Fruit fly (Drosophila melanogaster) whole organism, prepupa: ENCODE results near the gene Tcs4.

ENCODE experiments used
- Blimp-1 ChIP-seq: fragments of 200-800 bp; sonication (Bioruptor generic); optimal IDR thresholded peaks from 3 replicates; lab custom pipeline; 2017; ENCODE audit warnings: missing biosample characterization, missing genetic modification characterization, mild to moderate bottlenecking, moderate library complexity, missing genetic modification reagents
- CG10669 ChIP-seq: fragments of 200-800 bp; sonication (Bioruptor generic); optimal IDR thresholded peaks from 3 replicates; lab custom pipeline; 2018; ENCODE audit warnings: missing biosample characterization, mild to moderate bottlenecking, missing genetic modification characterization, moderate library complexity
- CG11294 ChIP-seq: fragments of 200-800 bp; sonication (Bioruptor generic); IDR thresholded peaks from 2 replicates; pipeline ENCODE4 v1.3.6; 2022; ENCODE audit warnings: missing biosample characterization, missing genetic modification characterization
- CG11762 ChIP-seq: fragments of 200-800 bp; sonication (Bioruptor generic); optimal IDR thresholded peaks from 3 replicates; lab custom pipeline; 2016; ENCODE audit warnings: missing biosample characterization, missing genetic modification characterization; ENCODE audit not compliant: insufficient read depth
- CG11902 ChIP-seq: fragments of 200-800 bp; sonication (Bioruptor generic); optimal IDR thresholded peaks from 3 replicates; lab custom pipeline; 2016; ENCODE audit warnings: missing biosample characterization, missing genetic modification characterization
- CG15336 ChIP-seq: fragments of 200-800 bp; sonication (Bioruptor generic); IDR thresholded peaks from 2 replicates; pipeline ENCODE4 v1.3.6; 2022; ENCODE audit warnings: missing biosample characterization, missing genetic modification characterization
- CG1621 ChIP-seq: fragments of 200-800 bp; sonication (Bioruptor generic); optimal IDR thresholded peaks from 3 replicates; lab custom pipeline; 2018; ENCODE audit warnings: missing biosample characterization, mild to moderate bottlenecking, missing genetic modification characterization
- CG16779 ChIP-seq: fragments of 200-800 bp; sonication (Bioruptor generic); optimal IDR thresholded peaks from 3 replicates; lab custom pipeline; 2017; ENCODE audit warnings: missing biosample characterization, mild to moderate bottlenecking, missing genetic modification characterization
- CG3032 ChIP-seq: fragments of 200-800 bp; optimal IDR thresholded peaks from 2 replicates; lab custom pipeline; 2019; ENCODE audit warnings: missing biosample characterization, mild to moderate bottlenecking, missing genetic modification characterization, moderate library complexity
- CG31627 ChIP-seq: fragments of 200-800 bp; sonication (Bioruptor generic); optimal IDR thresholded peaks from 3 replicates; lab custom pipeline; 2016; ENCODE audit warnings: missing biosample characterization, missing genetic modification characterization
- CG32006 ChIP-seq: fragments of 200-800 bp; sonication (Bioruptor generic); optimal IDR thresholded peaks from 3 replicates; lab custom pipeline; 2017; ENCODE audit warnings: missing biosample characterization, mild to moderate bottlenecking, missing genetic modification characterization
- CG34406 ChIP-seq: fragments of 200-800 bp; sonication (Bioruptor generic); optimal IDR thresholded peaks from 3 replicates; lab custom pipeline; 2016; ENCODE audit warnings: missing biosample characterization, missing genetic modification characterization
- CG3919 ChIP-seq: fragments of 200-800 bp; sonication (Bioruptor generic); optimal IDR thresholded peaks from 3 replicates; lab custom pipeline; 2016; ENCODE audit warnings: missing biosample characterization, missing genetic modification characterization
- CG4318 ChIP-seq: fragments of 200-800 bp; sonication (Bioruptor generic); optimal IDR thresholded peaks from 3 replicates; lab custom pipeline; 2017; ENCODE audit warnings: missing biosample characterization, mild to moderate bottlenecking, missing genetic modification characterization
- CG6163 ChIP-seq: fragments of 200-800 bp; sonication (Bioruptor generic); IDR thresholded peaks from 3 replicates; pipeline ENCODE4 v1.3.6; 2022; ENCODE audit warnings: missing biosample characterization, missing genetic modification characterization
- CG6276 ChIP-seq: fragments of 200-800 bp; sonication (Bioruptor generic); optimal IDR thresholded peaks from 2 replicates; lab custom pipeline; 2017; ENCODE audit warnings: missing biosample characterization, mild to moderate bottlenecking, missing genetic modification characterization
- CG6792 ChIP-seq: fragments of 200-800 bp; sonication (Bioruptor generic); optimal IDR thresholded peaks from 3 replicates; lab custom pipeline; 2016; ENCODE audit warnings: missing biosample characterization, missing genetic modification characterization
- CG6808 ChIP-seq: fragments of 200-800 bp; sonication (Bioruptor generic); optimal IDR thresholded peaks from 3 replicates; lab custom pipeline; 2017; ENCODE audit warnings: missing biosample characterization, missing genetic modification characterization, mild to moderate bottlenecking, moderate library complexity, missing genetic modification reagents
- CG7368 ChIP-seq: fragments of 200-800 bp; sonication (Bioruptor generic); optimal IDR thresholded peaks from 3 replicates; lab custom pipeline; 2016; ENCODE audit warnings: missing biosample characterization, missing genetic modification characterization
- CG8119 ChIP-seq: fragments of 200-800 bp; sonication (Bioruptor generic); IDR thresholded peaks from 3 replicates; pipeline ENCODE4 v1.3.6; 2022; ENCODE audit warnings: missing biosample characterization, missing genetic modification characterization
- CG8319 ChIP-seq: fragments of 200-800 bp; sonication (Bioruptor generic); optimal IDR thresholded peaks from 3 replicates; lab custom pipeline; 2016; ENCODE audit warnings: missing biosample characterization, missing genetic modification characterization
- CG8632 ChIP-seq: fragments of 200-800 bp; sonication (Bioruptor generic); optimal IDR thresholded peaks from 3 replicates; lab custom pipeline; 2016; ENCODE audit warnings: missing biosample characterization, missing genetic modification characterization
- CG9139 ChIP-seq: fragments of 200-800 bp; sonication (Bioruptor generic); optimal IDR thresholded peaks from 3 replicates; lab custom pipeline; 2017; ENCODE audit warnings: missing biosample characterization, mild to moderate bottlenecking, missing genetic modification characterization
- Eip75B ChIP-seq: fragments of 200-800 bp; sonication (Bioruptor generic); optimal IDR thresholded peaks from 3 replicates; lab custom pipeline; 2016; ENCODE audit warnings: missing biosample characterization, missing genetic modification characterization
- Eip78C ChIP-seq: fragments of 200-800 bp; sonication (Bioruptor generic); peaks from one replicate; lab custom pipeline; 2016; ENCODE audit warnings: missing biosample characterization, missing genetic modification characterization
- Eip93F ChIP-seq: fragments of 200-800 bp; sonication (Bioruptor generic); optimal IDR thresholded peaks from 2 replicates; lab custom pipeline; 2016; ENCODE audit warnings: missing biosample characterization, mild to moderate bottlenecking, missing genetic modification characterization
- Ets21C ChIP-seq: fragments of 200-800 bp; sonication (Bioruptor generic); optimal IDR thresholded peaks from 3 replicates; lab custom pipeline; 2016; ENCODE audit warnings: missing biosample characterization, missing genetic modification characterization
- Ets96B ChIP-seq: fragments of 200-800 bp; optimal IDR thresholded peaks from 2 replicates; lab custom pipeline; 2019; ENCODE audit warnings: missing biosample characterization, mild to moderate bottlenecking, missing genetic modification characterization, moderate library complexity
- Hr38 ChIP-seq: sonication (Bioruptor generic); optimal IDR thresholded peaks from 2 replicates; lab custom pipeline; 2016; ENCODE audit warnings: missing biosample characterization, missing genetic modification characterization
- Hr4 ChIP-seq: fragments of 200-800 bp; sonication (Bioruptor generic); optimal IDR thresholded peaks from 3 replicates; lab custom pipeline; 2016; ENCODE audit warnings: missing biosample characterization, missing genetic modification characterization
- Met ChIP-seq: fragments of 200-800 bp; sonication (Bioruptor generic); optimal IDR thresholded peaks from 3 replicates; lab custom pipeline; 2016; ENCODE audit warnings: missing biosample characterization, missing genetic modification characterization
- OdsH ChIP-seq: fragments of 200-800 bp; sonication (Bioruptor generic); optimal IDR thresholded peaks from 3 replicates; lab custom pipeline; 2016; ENCODE audit warnings: missing biosample characterization, missing genetic modification characterization
- Smox ChIP-seq: fragments of 200-800 bp; sonication (Bioruptor generic); optimal IDR thresholded peaks from 3 replicates; lab custom pipeline; 2016; ENCODE audit warnings: missing biosample characterization, missing genetic modification characterization
- Sox102F ChIP-seq: fragments of 200-800 bp; sonication (Bioruptor generic); optimal IDR thresholded peaks from 2 replicates; lab custom pipeline; 2016; ENCODE audit warnings: missing biosample characterization, mild to moderate bottlenecking, missing genetic modification characterization
- Sox14 ChIP-seq: fragments of 200-800 bp; sonication (Bioruptor generic); optimal IDR thresholded peaks from 3 replicates; lab custom pipeline; 2016; ENCODE audit warnings: missing biosample characterization, missing genetic modification characterization
- Sox15 ChIP-seq: fragments of 200-800 bp; sonication (Bioruptor generic); optimal IDR thresholded peaks from 3 replicates; lab custom pipeline; 2016; ENCODE audit warnings: missing biosample characterization, missing genetic modification characterization
- acj6 ChIP-seq: fragments of 200-800 bp; sonication (Bioruptor generic); optimal IDR thresholded peaks from 3 replicates; lab custom pipeline; 2016; ENCODE audit warnings: missing biosample characterization, missing genetic modification characterization
- cyc ChIP-seq: fragments of 200-800 bp; sonication (Bioruptor generic); optimal IDR thresholded peaks from 3 replicates; lab custom pipeline; 2016; ENCODE audit warnings: missing biosample characterization, missing genetic modification characterization
- dac ChIP-seq: fragments of 200-800 bp; sonication (Bioruptor generic); optimal IDR thresholded peaks from 2 replicates; lab custom pipeline; 2017; ENCODE audit warnings: missing biosample characterization, mild to moderate bottlenecking, missing genetic modification characterization
- dsx ChIP-seq: fragments of 200-800 bp; optimal IDR thresholded peaks from 3 replicates; lab custom pipeline; 2019; ENCODE audit warnings: missing biosample characterization, mild to moderate bottlenecking, missing genetic modification characterization, moderate library complexity; ENCODE audit not compliant: poor library complexity, severe bottlenecking
- eg ChIP-seq: fragments of 200-800 bp; sonication (Bioruptor generic); IDR thresholded peaks from 3 replicates; pipeline ENCODE4 v1.3.6; 2022; ENCODE audit warnings: missing biosample characterization, missing genetic modification characterization
- esn ChIP-seq: fragments of 200-800 bp; sonication (Bioruptor generic); optimal IDR thresholded peaks from 2 replicates; lab custom pipeline; 2016; ENCODE audit warnings: missing biosample characterization, mild to moderate bottlenecking, missing genetic modification characterization, moderate library complexity
- fd59A ChIP-seq: fragments of 200-800 bp; sonication (Bioruptor generic); optimal IDR thresholded peaks from 2 replicates; lab custom pipeline; 2017; ENCODE audit warnings: missing biosample characterization, mild to moderate bottlenecking, missing genetic modification characterization, missing genetic modification reagents
- fd85E ChIP-seq: fragments of 200-800 bp; sonication (Bioruptor generic); optimal IDR thresholded peaks from 3 replicates; lab custom pipeline; 2016; ENCODE audit warnings: missing biosample characterization, missing genetic modification characterization
- fkh ChIP-seq: fragments of 200-800 bp; sonication (Bioruptor generic); optimal IDR thresholded peaks from 3 replicates; lab custom pipeline; 2017; ENCODE audit warnings: missing biosample characterization, mild to moderate bottlenecking, missing genetic modification characterization, moderate library complexity
- lz ChIP-seq: fragments of 200-800 bp; sonication (Bioruptor generic); optimal IDR thresholded peaks from 3 replicates; lab custom pipeline; 2016; ENCODE audit warnings: missing biosample characterization, missing genetic modification characterization
- net ChIP-seq: fragments of 200-800 bp; sonication (Bioruptor generic); optimal IDR thresholded peaks from 3 replicates; lab custom pipeline; 2016; ENCODE audit warnings: missing biosample characterization, missing genetic modification characterization
- pdm3 ChIP-seq: fragments of 200-800 bp; sonication (Bioruptor generic); optimal IDR thresholded peaks from 3 replicates; lab custom pipeline; 2016; ENCODE audit warnings: missing biosample characterization, missing genetic modification characterization
- spab ChIP-seq: fragments of 200-800 bp; sonication (Bioruptor generic); optimal IDR thresholded peaks from 2 replicates; lab custom pipeline; 2017; ENCODE audit warnings: missing biosample characterization, mild to moderate bottlenecking, missing genetic modification characterization, missing genetic modification reagents
- ss ChIP-seq, 2 experiments: fragments of 200-800 bp; sonication (Bioruptor generic); optimal IDR thresholded peaks; 2 replicates in 1 of 2; 3 replicates in 1 of 2; lab custom pipeline; 2017 to 2018; ENCODE audit warnings: mild to moderate bottlenecking in 2 of 2, missing biosample characterization in 2 of 2, missing genetic modification characterization in 2 of 2, moderate library complexity in 1 of 2
- topi ChIP-seq: fragments of 200-800 bp; sonication (Bioruptor generic); optimal IDR thresholded peaks from 3 replicates; lab custom pipeline; 2016; ENCODE audit warnings: missing biosample characterization, missing genetic modification characterization
- vri ChIP-seq: fragments of 200-800 bp; sonication (Bioruptor generic); optimal IDR thresholded peaks from 3 replicates; lab custom pipeline; 2016; ENCODE audit warnings: missing biosample characterization, mild to moderate bottlenecking, missing genetic modification characterization

The Tcs4 gene

DNA sequence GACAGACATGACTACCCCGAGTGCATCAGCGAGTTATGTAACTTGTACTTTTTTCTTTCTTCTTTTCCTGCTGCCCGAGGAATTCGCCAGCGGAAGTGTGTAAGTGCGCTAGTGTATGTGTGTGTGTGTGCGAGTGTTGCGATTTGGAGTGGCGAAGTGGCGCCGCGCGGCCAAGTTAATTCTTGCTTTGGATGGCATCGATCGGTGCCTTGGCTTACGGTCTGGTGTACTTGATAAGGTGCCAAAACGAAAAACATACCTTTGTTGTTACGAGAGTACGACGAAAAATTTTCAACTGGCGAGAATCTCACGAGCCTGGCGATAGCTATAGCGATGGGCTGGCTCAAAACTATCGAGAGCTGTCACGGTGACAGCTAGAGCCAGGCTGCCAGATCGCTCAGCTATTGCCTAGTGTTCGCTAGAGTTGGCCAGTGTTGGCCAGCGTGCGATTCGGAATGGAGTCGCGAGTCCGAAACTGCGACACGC lies 42.5 kb upstream of the Tcs4 start, which contains the start of the genes CG18809, COX6B, CG33932 and Rpp20:
CG18809 (minus strand) TSS at position 333 of the 486 bp plus-strand sequence.
COX6B (minus strand) TSS at position 333 of the 486 bp plus-strand sequence.
CG33932 (plus strand) TSS at position 429 of the 486 bp plus-strand sequence.
Rpp20 (plus strand) TSS at position 429 of the 486 bp plus-strand sequence.
- no peak for TF ChIP-seq CG7368 (GFP tag; lab: Kevin White, UChicago)
- peak; percentile 98 for TF ChIP-seq vri (GFP tag; lab: Kevin White, UChicago)
- no peak for TF ChIP-seq CG11902
- no peak for TF ChIP-seq CG34406
- TF ChIP-seq CG32006 (GFP tag; lab: Kevin White, UChicago) = no peak
- TF ChIP-seq CG10669 (GFP tag; lab: Kevin White, UChicago) = no peak
- TF ChIP-seq topi (GFP tag; lab: Kevin White, UChicago) = no peak
- no peak for TF ChIP-seq Hr4 (GFP tag; lab: Kevin White, UChicago)
- TF ChIP-seq Blimp-1 = no peak
- peak; percentile 5 for TF ChIP-seq CG6792 (GFP tag; lab: Kevin White, UChicago)
- no peak for TF ChIP-seq fd59A (GFP tag; lab: Kevin White, UChicago)
- no peak for TF ChIP-seq CG6808
- 0 out of 2 replicates have a peak, but pooled peaks have one; percentile 17 for TF ChIP-seq CG11294 (GFP tag; lab: Robert Waterston, UW)
- peak in 1 of 2 experiments; percentile 30 for TF ChIP-seq ss (GFP tag; optimal IDR thresholded peaks at IDR 0.05; lab: Kevin White, UChicago)
- TF ChIP-seq CG1621 (tag; lab: Kevin White, UChicago) = peak; percentile 5
- peak; percentile 48 for TF ChIP-seq esn
- no peak for TF ChIP-seq OdsH (GFP tag; lab: Kevin White, UChicago)
- peak; percentile 59 for TF ChIP-seq CG31627
- TF ChIP-seq CG3919 (GFP tag; lab: Kevin White, UChicago) = peak; percentile 59
- TF ChIP-seq CG8319 = peak; percentile 1
- peak; percentile 66 for TF ChIP-seq Eip78C (GFP tag; lab: Kevin White, UChicago)
- no peak for TF ChIP-seq pdm3
- TF ChIP-seq Met (GFP tag; lab: Kevin White, UChicago) = no peak
- TF ChIP-seq fd85E (GFP tag; lab: Kevin White, UChicago) = no peak
- no peak for TF ChIP-seq CG8632 (GFP tag; lab: Kevin White, UChicago)
- TF ChIP-seq CG9139 = no peak
- no peak for TF ChIP-seq CG4318 (GFP tag; lab: Kevin White, UChicago)
- TF ChIP-seq CG3032 (tag; lab: Kevin White, UChicago) = peak; percentile 21
- no peak for TF ChIP-seq Sox102F
- peak; percentile 60; the same call in 1 of the 3 replicates for TF ChIP-seq eg (GFP tag; lab: Robert Waterston, UW)
- TF ChIP-seq dac (GFP tag; lab: Kevin White, UChicago) = peak; percentile 28
- TF ChIP-seq cyc (GFP tag; lab: Kevin White, UChicago) = peak; percentile 48
- no peak for TF ChIP-seq CG11762 (GFP tag; lab: Kevin White, UChicago)
- no peak for TF ChIP-seq CG16779 (tag; lab: Kevin White, UChicago)
- TF ChIP-seq Eip93F (GFP tag; lab: Kevin White, UChicago) = no peak
- TF ChIP-seq CG8119 = no peak; the same call in 2 of the 3 replicates
- TF ChIP-seq dsx (GFP tag; lab: Kevin White, UChicago) = no peak
- TF ChIP-seq Ets21C (GFP tag; lab: Kevin White, UChicago) = no peak
- TF ChIP-seq Smox = no peak
- peak; percentile 65 for TF ChIP-seq Sox14 (GFP tag; lab: Kevin White, UChicago)
- no peak for TF ChIP-seq Ets96B (tag; lab: Kevin White, UChicago)
- peak; percentile 55 for TF ChIP-seq lz
- TF ChIP-seq Hr38 = no peak
- TF ChIP-seq spab (GFP tag; lab: Kevin White, UChicago) = no peak
- no peak for TF ChIP-seq fkh (GFP tag; lab: Kevin White, UChicago)
- TF ChIP-seq Sox15 (GFP tag; lab: Kevin White, UChicago) = no peak
- no peak for TF ChIP-seq Eip75B
- TF ChIP-seq net (GFP tag; lab: Kevin White, UChicago) = no peak
- peak; percentile 34; the same call in 1 of the 2 replicates for TF ChIP-seq CG15336 (GFP tag; lab: Robert Waterston, UW)
- peak; percentile 44; the same call in 1 of the 3 replicates for TF ChIP-seq CG6163 (GFP tag; lab: Robert Waterston, UW)
- TF ChIP-seq CG6276 (GFP tag; lab: Kevin White, UChicago) = no peak
- no peak for TF ChIP-seq acj6
